Worm (Caenorhabditis elegans): ENCODE data around the gene F46H5.3.

Gene F46H5.3

DNA sequence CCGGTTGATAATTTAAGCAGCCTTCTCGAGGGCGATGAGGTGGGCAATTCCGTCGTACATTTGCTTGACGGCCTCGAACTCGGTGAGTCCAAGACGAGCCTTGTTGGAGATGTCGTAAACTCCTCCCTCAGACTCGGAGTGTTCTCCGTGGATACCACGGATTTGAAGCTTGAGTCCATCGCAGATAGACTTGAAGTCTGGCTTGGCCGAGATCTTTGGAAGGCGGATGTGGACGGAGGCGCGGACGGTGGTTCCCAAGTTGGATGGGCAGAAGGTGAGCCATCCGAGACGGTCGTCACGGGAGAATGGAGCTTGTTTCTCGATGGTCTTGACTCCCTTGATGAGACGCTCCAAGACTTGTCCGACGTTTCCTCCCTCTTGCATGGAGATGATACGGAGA is 7.6 kb downstream of the F46H5.3 start:
- 0 out of 2 replicates have a peak, but pooled peaks have one; percentile 23 for TF ChIP-seq ets-5 (GFP tag; IDR thresholded peaks at IDR 0.05)
- TF ChIP-seq nhr-90 (tag; optimal IDR thresholded peaks at IDR 0.05; ENCODE audit: poor library complexity): no peak

DNA sequence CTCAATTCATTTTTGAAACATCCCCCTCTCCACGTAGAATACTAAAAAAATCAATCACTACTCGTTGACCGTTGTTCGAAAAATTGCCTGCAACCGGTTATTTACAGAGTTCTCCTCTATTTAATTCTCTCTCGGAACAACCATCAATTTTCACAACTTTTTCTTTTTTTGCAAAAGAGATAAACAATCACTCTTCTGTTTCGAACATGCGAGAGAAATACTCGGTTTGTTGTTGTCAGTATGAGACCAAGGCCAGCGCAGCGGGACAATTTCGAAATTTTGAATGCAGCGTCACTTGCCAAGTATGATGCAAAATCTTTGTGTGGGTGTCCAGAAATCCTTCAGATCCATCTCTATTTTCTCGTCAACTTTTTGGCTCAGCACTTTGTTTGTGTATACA is 8.1 kb downstream of the F46H5.3 start:
- peak; percentile 26 for TF ChIP-seq nhr-47 (tag; optimal IDR thresholded peaks at IDR 0.05)
- TF ChIP-seq fos-1 (tag; optimal IDR thresholded peaks at IDR 0.05): peak; percentile 12
- peak in 1 of 2 experiments; percentile 11 for TF ChIP-seq efl-1 (optimal IDR thresholded peaks at IDR 0.05)
- no peak for TF ChIP-seq efl-1 (GFP tag; optimal IDR thresholded peaks at IDR 0.05 in 1 of 2)
- TF ChIP-seq lsy-2 (tag; optimal IDR thresholded peaks at IDR 0.05): peak in 1 of 2 experiments; percentile 25
- TF ChIP-seq ceh-82 (tag; optimal IDR thresholded peaks at IDR 0.05): peak in 1 of 3 experiments; percentile 5
- TF ChIP-seq lin-39 (tag; optimal IDR thresholded peaks at IDR 0.05): no peak
- peak; percentile 3 for TF ChIP-seq irx-1 (tag; optimal IDR thresholded peaks at IDR 0.05)
- TF ChIP-seq nhr-85 (tag): peak; percentile 77
- peak; percentile 7 for TF ChIP-seq xbp-1 (tag; optimal IDR thresholded peaks at IDR 0.05)
- TF ChIP-seq nhr-20 (tag; optimal IDR thresholded peaks at IDR 0.05): peak; percentile 27
- peak; percentile 69 for TF ChIP-seq lin-14 (GFP tag; optimal IDR thresholded peaks at IDR 0.05)
- peak; percentile 35 for TF ChIP-seq nhr-71 (tag; optimal IDR thresholded peaks at IDR 0.05)
- TF ChIP-seq aly-2 (tag; optimal IDR thresholded peaks at IDR 0.05): peak; percentile 84
- peak; percentile 21 for TF ChIP-seq mep-1 (tag; optimal IDR thresholded peaks at IDR 0.05)
- no peak for TF ChIP-seq unc-98 (GFP tag; IDR thresholded peaks at IDR 0.05)
- peak; percentile 47 for TF ChIP-seq rnt-1 (tag; optimal IDR thresholded peaks at IDR 0.05)
- TF ChIP-seq blmp-1 (tag; optimal IDR thresholded peaks at IDR 0.05): peak; percentile 49
- TF ChIP-seq mab-9 (GFP tag; IDR thresholded peaks at IDR 0.05): no peak
- TF ChIP-seq snu-23 (GFP tag; optimal IDR thresholded peaks at IDR 0.05): peak; percentile 51
- peak in 1 of 6 experiments; percentile 10 for TF ChIP-seq elt-3 (tag; optimal IDR thresholded peaks at IDR 0.05)
- TF ChIP-seq ces-1 (GFP tag; optimal IDR thresholded peaks at IDR 0.05): no peak
- peak; percentile 10 for TF ChIP-seq dsc-1 (tag; optimal IDR thresholded peaks at IDR 0.05)
- TF ChIP-seq unc-62 (GFP tag; optimal IDR thresholded peaks at IDR 0.05): no peak

DNA sequence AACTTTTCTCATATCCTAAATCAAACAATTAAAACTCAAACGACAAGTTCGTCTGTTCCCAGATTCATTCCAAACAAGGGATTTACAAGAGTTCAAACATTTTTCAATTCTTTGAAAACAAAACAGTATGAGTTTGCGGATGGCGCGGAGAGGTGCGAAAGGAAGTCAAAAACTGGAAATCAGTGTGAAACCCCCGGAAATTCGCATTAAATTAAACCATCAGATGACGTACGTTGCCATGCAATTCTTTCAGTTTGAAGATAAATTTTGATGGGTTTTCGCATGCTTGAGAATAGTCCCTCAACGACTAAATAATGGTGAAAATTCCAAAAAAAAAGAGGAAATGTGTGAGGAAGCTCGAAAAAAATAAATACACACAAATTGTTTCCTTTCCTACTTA is 9.1 kb downstream of the F46H5.3 start:
- TF ChIP-seq ets-5 (GFP tag; IDR thresholded peaks at IDR 0.05): no peak
- no peak for TF ChIP-seq lin-15B (tag; optimal IDR thresholded peaks at IDR 0.05)
- TF ChIP-seq fkh-10 (GFP tag; optimal IDR thresholded peaks at IDR 0.05): no peak
- TF ChIP-seq unc-62 (GFP tag; optimal IDR thresholded peaks at IDR 0.05): no peak
- TF ChIP-seq sptf-1 (tag; optimal IDR thresholded peaks at IDR 0.05): no peak
- no peak for TF ChIP-seq egl-27 (tag; optimal IDR thresholded peaks at IDR 0.05)
- no peak for TF ChIP-seq dpl-1 (GFP tag; optimal IDR thresholded peaks at IDR 0.05)
- TF ChIP-seq tbx-2 (tag; optimal IDR thresholded peaks at IDR 0.05): no peak

DNA sequence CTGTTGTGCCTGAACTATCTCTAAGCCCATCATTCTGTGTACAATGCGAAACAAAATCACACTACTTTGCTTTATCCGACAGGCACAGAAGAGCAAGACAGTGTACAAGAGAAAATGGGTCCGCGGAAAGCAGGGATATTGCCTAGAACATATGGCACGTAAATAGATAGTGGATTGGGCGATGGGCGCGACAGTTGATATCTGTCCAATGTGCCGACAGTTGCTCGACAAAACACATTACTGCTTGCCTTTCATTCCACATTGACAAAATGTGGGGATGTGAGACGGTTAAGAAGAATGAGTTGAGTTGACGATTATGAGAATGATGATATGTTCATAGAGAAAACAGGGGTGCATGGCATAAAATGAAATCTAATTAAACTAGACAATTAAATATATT is 13.4 kb downstream of the F46H5.3 start:
- TF ChIP-seq rnt-1 (tag; optimal IDR thresholded peaks at IDR 0.05): peak; percentile 53
- TF ChIP-seq unc-130 (tag; optimal IDR thresholded peaks at IDR 0.05): no peak
- TF ChIP-seq fos-1 (tag; optimal IDR thresholded peaks at IDR 0.05): no peak
- no peak for TF ChIP-seq ceh-88 (GFP tag; IDR thresholded peaks at IDR 0.05)
- peak; percentile 8 for TF ChIP-seq nhr-20 (tag; optimal IDR thresholded peaks at IDR 0.05)
- TF ChIP-seq blmp-1 (tag; optimal IDR thresholded peaks at IDR 0.05): no peak
- peak; percentile 41 for TF ChIP-seq nhr-71 (tag; optimal IDR thresholded peaks at IDR 0.05)
- TF ChIP-seq mef-2 (tag; optimal IDR thresholded peaks at IDR 0.05): no peak
- peak; percentile 21 for TF ChIP-seq lin-14 (GFP tag; optimal IDR thresholded peaks at IDR 0.05)

DNA sequence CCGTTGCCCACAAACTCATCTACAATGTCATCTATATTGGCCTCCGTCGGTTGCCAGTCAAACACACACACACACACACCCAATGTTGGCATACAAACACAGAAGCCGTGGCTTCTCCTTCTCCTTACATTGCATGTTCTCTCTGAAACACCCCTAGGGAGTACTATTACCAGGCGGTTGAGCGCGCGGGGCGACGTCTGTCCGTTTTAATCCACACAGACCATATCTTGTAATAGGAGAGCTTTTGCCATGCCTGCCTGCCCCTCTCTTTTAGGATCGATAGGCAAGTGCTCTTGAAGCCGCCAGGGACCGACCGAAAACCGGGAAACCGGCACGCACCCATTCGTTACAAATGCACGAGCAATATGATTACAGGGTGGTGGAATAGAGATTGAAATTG is 14.0 kb downstream of the F46H5.3 start:
- TF ChIP-seq lin-14 (GFP tag; optimal IDR thresholded peaks at IDR 0.05) (peak; percentile 28), mdl-1 (tag; optimal IDR thresholded peaks at IDR 0.05) (no peak)
